Worm (Caenorhabditis elegans) whole organism, L3 larva: ENCODE measurements around the gene R02D5.10.

ENCODE experiments used
- ZK546.5 ChIP-seq: sonication (generic microtip); optimal IDR thresholded peaks from 2 replicates; lab custom pipeline; 2017; ENCODE audit warnings: missing biosample characterization, missing genetic modification characterization
- aly-2 ChIP-seq: fragments of 150-350 bp; optimal IDR thresholded peaks from 2 replicates; lab custom pipeline; 2014; ENCODE audit warnings: missing biosample characterization, missing genetic modification characterization
- ceh-82 ChIP-seq: fragments of 150-350 bp; optimal IDR thresholded peaks from 2 replicates; lab custom pipeline; 2014; ENCODE audit warnings: missing biosample characterization, missing genetic modification characterization
- hmg-11 ChIP-seq: sonication (generic microtip); optimal IDR thresholded peaks from 2 replicates; lab custom pipeline; 2016; ENCODE audit warnings: missing genetic modification characterization, missing compliant biosample characterization
- lin-39 ChIP-seq: fragments of 150-350 bp; optimal IDR thresholded peaks from 2 replicates; lab custom pipeline; 2018; ENCODE audit warnings: missing biosample characterization, missing genetic modification reagents, missing genetic modification characterization
- nhr-11 ChIP-seq: fragments of 150-350 bp; optimal IDR thresholded peaks from 2 replicates; lab custom pipeline; 2014; ENCODE audit warnings: missing biosample characterization, missing genetic modification characterization
- nhr-12 ChIP-seq: fragments of 150-350 bp; optimal IDR thresholded peaks from 2 replicates; lab custom pipeline; 2014; ENCODE audit warnings: missing biosample characterization, missing genetic modification characterization
- nhr-28 ChIP-seq: fragments of 150-350 bp; optimal IDR thresholded peaks from 2 replicates; lab custom pipeline; 2014; ENCODE audit warnings: missing biosample characterization, missing genetic modification characterization
- nhr-77 ChIP-seq: fragments of 150-350 bp; optimal IDR thresholded peaks from 2 replicates; lab custom pipeline; 2014; ENCODE audit warnings: missing biosample characterization, missing genetic modification characterization
- snpc-4 ChIP-seq: fragments of 150-350 bp; optimal IDR thresholded peaks from 2 replicates; lab custom pipeline; 2014; ENCODE audit warnings: missing biosample characterization, missing genetic modification characterization
- unc-62 ChIP-seq: fragments of 150-350 bp; sonication (generic microtip); optimal IDR thresholded peaks from 4 replicates; lab custom pipeline; 2014; ENCODE audit warnings: missing biosample characterization, missing genetic modification reagents, missing genetic modification characterization
- zag-1 ChIP-seq: fragments of 150-350 bp; optimal IDR thresholded peaks from 2 replicates; lab custom pipeline; 2014; ENCODE audit warnings: missing biosample characterization, missing genetic modification characterization

DNA sequence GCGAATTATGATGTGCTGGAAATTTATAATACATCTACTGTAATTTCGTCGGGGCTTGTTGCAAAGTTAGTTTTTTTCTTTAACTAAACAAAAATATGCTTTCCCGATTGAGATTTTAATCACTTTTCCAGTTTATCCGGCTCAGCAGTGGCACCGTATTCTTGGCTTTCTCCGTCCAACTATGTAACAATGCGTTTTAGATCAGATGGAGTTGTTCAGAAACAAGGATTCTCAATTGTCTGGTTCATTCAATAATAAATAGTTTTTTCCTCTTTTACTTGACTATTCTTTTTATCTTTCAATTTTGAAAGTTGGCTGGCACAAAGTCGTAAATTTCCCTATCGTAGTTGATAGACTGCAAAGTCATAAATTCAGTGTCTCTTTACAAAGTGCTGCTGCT is 8.0 kb upstream of the R02D5.10 start, which contains the start of gene clec-56:
- TF ChIP-seq snpc-4 (tag; lab: Kevin White, UChicago): no peak
- TF ChIP-seq unc-62 (GFP tag; lab: Kevin White, UChicago): no peak
- TF ChIP-seq zag-1 (tag; lab: Kevin White, UChicago): no peak
- TF ChIP-seq nhr-28 (tag; lab: Kevin White, UChicago): no peak
- TF ChIP-seq nhr-77 (tag; lab: Kevin White, UChicago): no peak
- TF ChIP-seq ceh-82: no peak
- no peak for TF ChIP-seq ZK546.5 (tag; lab: Kevin White, UChicago)
- no peak for TF ChIP-seq nhr-12 (tag; lab: Kevin White, UChicago)
- no peak for TF ChIP-seq lin-39 (tag; lab: Kevin White, UChicago)
- no peak for TF ChIP-seq nhr-11
- TF ChIP-seq aly-2 (tag; lab: Kevin White, UChicago): no peak
- TF ChIP-seq hmg-11: no peak
